Worm (Caenorhabditis elegans) whole organism, L2 larva: Measurements from ENCODE around the gene srw-19.
"Not testable (repeated sequence)": the region's sequence is repeated elsewhere in the genome, so short reads cannot be mapped to it uniquely, and the experiment has no call there.

ENCODE experiments used
- C34F6.9 ChIP-seq: fragments of 150-350 bp; optimal IDR thresholded peaks from 2 replicates; lab custom pipeline; 2014; ENCODE audit warnings: missing biosample characterization, missing genetic modification characterization
- F13H6.1 ChIP-seq: sonication (generic microtip); optimal IDR thresholded peaks from 2 replicates; lab custom pipeline; 2016; ENCODE audit warnings: missing genetic modification characterization, missing compliant biosample characterization
- R02D3.7 ChIP-seq: fragments of 150-350 bp; optimal IDR thresholded peaks from 2 replicates; lab custom pipeline; 2014; ENCODE audit warnings: missing biosample characterization, missing genetic modification characterization
- Y55F3AM.14 ChIP-seq: fragments of 200-800 bp; sonication (Bioruptor generic); optimal IDR thresholded peaks from 2 replicates; lab custom pipeline; 2018; ENCODE audit warnings: mild to moderate bottlenecking, missing genetic modification characterization, missing compliant biosample characterization
- ZK546.5 ChIP-seq: sonication (generic microtip); optimal IDR thresholded peaks from 2 replicates; lab custom pipeline; 2017; ENCODE audit warnings: missing biosample characterization, missing genetic modification characterization
- aly-2 ChIP-seq: fragments of 150-350 bp; optimal IDR thresholded peaks from 2 replicates; lab custom pipeline; 2014; ENCODE audit warnings: missing biosample characterization, missing genetic modification characterization
- ama-1 ChIP-seq: fragments of 150-350 bp; optimal IDR thresholded peaks from 2 replicates; lab custom pipeline; 2018; ENCODE audit warnings: inconsistent platforms
- crh-2 ChIP-seq: sonication (generic microtip); optimal IDR thresholded peaks from 2 replicates; lab custom pipeline; 2017; ENCODE audit warnings: missing biosample characterization, missing genetic modification characterization
- elt-1 ChIP-seq: fragments of 150-350 bp; optimal IDR thresholded peaks from 2 replicates; lab custom pipeline; 2014; ENCODE audit warnings: missing biosample characterization, missing genetic modification characterization
- elt-3 ChIP-seq: sonication (generic microtip); optimal IDR thresholded peaks from 2 replicates; lab custom pipeline; 2017; ENCODE audit warnings: missing biosample characterization, missing genetic modification characterization
- fos-1 ChIP-seq: fragments of 150-350 bp; optimal IDR thresholded peaks from 2 replicates; lab custom pipeline; 2014; ENCODE audit warnings: missing biosample characterization, missing genetic modification characterization
- gmeb-1 ChIP-seq: fragments of 150-350 bp; optimal IDR thresholded peaks from 2 replicates; lab custom pipeline; 2014; ENCODE audit warnings: missing biosample characterization, missing genetic modification characterization
- lin-11 ChIP-seq: fragments of 150-350 bp; sonication (generic microtip); optimal IDR thresholded peaks from 2 replicates; lab custom pipeline; 2014; ENCODE audit warnings: missing biosample characterization, missing genetic modification characterization, inconsistent platforms, mixed read lengths
- lin-39 ChIP-seq: fragments of 150-350 bp; optimal IDR thresholded peaks from 2 replicates; lab custom pipeline; 2014; ENCODE audit warnings: missing biosample characterization, missing genetic modification reagents, missing genetic modification characterization
- mab-5 ChIP-seq: fragments of 150-350 bp; optimal IDR thresholded peaks from 2 replicates; lab custom pipeline; 2014; ENCODE audit warnings: missing biosample characterization, missing genetic modification characterization
- mbf-1 ChIP-seq: sonication (generic microtip); optimal IDR thresholded peaks from 2 replicates; lab custom pipeline; 2017; ENCODE audit warnings: missing biosample characterization, missing genetic modification characterization
- nhr-10 ChIP-seq: sonication (generic microtip); optimal IDR thresholded peaks from 2 replicates; lab custom pipeline; 2017; ENCODE audit warnings: missing biosample characterization, missing genetic modification characterization
- nhr-12 ChIP-seq: fragments of 150-350 bp; optimal IDR thresholded peaks from 2 replicates; lab custom pipeline; 2014; ENCODE audit warnings: missing biosample characterization, missing genetic modification characterization
- nhr-129 ChIP-seq: fragments of 150-350 bp; optimal IDR thresholded peaks from 2 replicates; lab custom pipeline; 2014; ENCODE audit warnings: missing biosample characterization, missing genetic modification characterization
- nhr-21 ChIP-seq: fragments of 150-350 bp; optimal IDR thresholded peaks from 2 replicates; lab custom pipeline; 2014; ENCODE audit warnings: missing biosample characterization, missing genetic modification characterization
- nhr-25 ChIP-seq: fragments of 150-350 bp; sonication (generic microtip); optimal IDR thresholded peaks from 3 replicates; lab custom pipeline; 2014; ENCODE audit warnings: missing biosample characterization, missing genetic modification characterization
- nhr-6 ChIP-seq: fragments of 150-350 bp; optimal IDR thresholded peaks from 2 replicates; lab custom pipeline; 2014; ENCODE audit warnings: missing biosample characterization, missing genetic modification characterization
- nhr-77 ChIP-seq: fragments of 150-350 bp; optimal IDR thresholded peaks from 2 replicates; lab custom pipeline; 2014; ENCODE audit warnings: missing biosample characterization, missing genetic modification characterization
- peb-1 ChIP-seq: fragments of 150-350 bp; optimal IDR thresholded peaks from 2 replicates; lab custom pipeline; 2014; ENCODE audit warnings: missing biosample characterization, missing genetic modification characterization
- sem-4 ChIP-seq: fragments of 150-350 bp; optimal IDR thresholded peaks from 2 replicates; lab custom pipeline; 2014; ENCODE audit warnings: missing biosample characterization, missing genetic modification reagents, missing genetic modification characterization
- skn-1 ChIP-seq: sonication (generic microtip); optimal IDR thresholded peaks from 2 replicates; lab custom pipeline; 2017; ENCODE audit warnings: missing biosample characterization, missing genetic modification characterization
- sma-9 ChIP-seq, 2 experiments: fragments of 150-350 bp in 1 of 2; sonication (generic microtip) in 1 of 2; optimal IDR thresholded peaks; 2 replicates each; lab custom pipeline; 2014 to 2016; ENCODE audit warnings: missing genetic modification characterization in 2 of 2, mild to moderate bottlenecking in 1 of 2, missing biosample characterization in 1 of 2, missing compliant biosample characterization in 1 of 2, missing genetic modification reagents in 1 of 2, moderate library complexity in 1 of 2
- snpc-4 ChIP-seq: fragments of 150-350 bp; optimal IDR thresholded peaks from 2 replicates; lab custom pipeline; 2014; ENCODE audit warnings: missing biosample characterization, missing genetic modification characterization
- unc-39 ChIP-seq: fragments of 150-350 bp; optimal IDR thresholded peaks from 2 replicates; lab custom pipeline; 2014; ENCODE audit warnings: missing biosample characterization, missing genetic modification characterization
- unc-55 ChIP-seq: fragments of 150-350 bp; sonication (generic microtip); optimal IDR thresholded peaks from 3 replicates; lab custom pipeline; 2014; ENCODE audit warnings: missing biosample characterization, missing genetic modification reagents, missing genetic modification characterization
- unc-62 ChIP-seq: fragments of 150-350 bp; optimal IDR thresholded peaks from 2 replicates; lab custom pipeline; 2014; ENCODE audit warnings: missing biosample characterization, missing genetic modification reagents, missing genetic modification characterization
- zag-1 ChIP-seq: fragments of 150-350 bp; optimal IDR thresholded peaks from 2 replicates; lab custom pipeline; 2014; ENCODE audit warnings: missing biosample characterization, missing genetic modification characterization
- ztf-1 ChIP-seq: fragments of 200-800 bp; sonication (Bioruptor generic); conservative IDR thresholded peaks from 2 replicates; pipeline ENCODE4 v1.3.6; 2022; ENCODE audit warnings: missing genetic modification characterization, missing compliant biosample characterization
- ztf-11 ChIP-seq: sonication (generic microtip); optimal IDR thresholded peaks from 2 replicates; lab custom pipeline; 2017; ENCODE audit warnings: missing biosample characterization, missing genetic modification characterization
- ztf-4 ChIP-seq: fragments of 150-350 bp; optimal IDR thresholded peaks from 2 replicates; lab custom pipeline; 2014; ENCODE audit warnings: missing biosample characterization, missing genetic modification characterization

Gene srw-19

ce11 chrV:15250304-15250703 is 30.9 kb downstream of the srw-19 start, which contains the start of gene srd-28:
Gene srd-28, plus strand, starts transcription at chrV:15250604.
- TF ChIP-seq nhr-129 (tag; lab: Kevin White, UChicago); elt-3 (tag; lab: Kevin White, UChicago); ama-1 (lab: Kevin White, UChicago): not testable (repeated sequence)

- no peak for TF ChIP-seq F13H6.1
- TF ChIP-seq nhr-77 = no peak
- TF ChIP-seq unc-55 (GFP tag; lab: Kevin White, UChicago) = no peak
- no peak for TF ChIP-seq unc-62 (GFP tag; lab: Kevin White, UChicago)
- no peak for TF ChIP-seq ztf-4 (tag; lab: Kevin White, UChicago)
- TF ChIP-seq mbf-1 (tag; lab: Kevin White, UChicago) = no peak
- no peak for TF ChIP-seq R02D3.7 (tag; lab: Kevin White, UChicago)
- no peak for TF ChIP-seq crh-2 (tag; lab: Kevin White, UChicago)
- no peak for TF ChIP-seq nhr-12
- no peak for TF ChIP-seq nhr-25 (tag; lab: Kevin White, UChicago)
- TF ChIP-seq zag-1 = no peak
- TF ChIP-seq fos-1 (tag; lab: Kevin White, UChicago) = no peak
- no peak for TF ChIP-seq elt-3 (tag; lab: Kevin White, UChicago)
- TF ChIP-seq snpc-4 (tag; lab: Kevin White, UChicago) = no peak
- no peak for TF ChIP-seq ztf-11 (tag; lab: Kevin White, UChicago)
- TF ChIP-seq ztf-1 = no peak
- TF ChIP-seq unc-39 (tag; lab: Kevin White, UChicago) = no peak
- no peak for TF ChIP-seq ama-1 (lab: Kevin White, UChicago)
- no peak for TF ChIP-seq elt-1
- no peak for TF ChIP-seq sma-9 (GFP tag; optimal IDR thresholded peaks at IDR 0.05; lab: Kevin White, UChicago)
- TF ChIP-seq sma-9 (tag; optimal IDR thresholded peaks at IDR 0.05; lab: Kevin White, UChicago) = no peak
- TF ChIP-seq, all 48 proteins: peak for 0
Observed at ce11 chrV:15244456-15244855, 36.7 kb downstream of the srw-19 start, which contains the start of gene kin-30. Gene kin-30, plus strand, starts transcription at chrV:15244756.

ce11 chrV:15241259-15241658 is 39.9 kb downstream of the srw-19 start, which contains the start of gene chil-12:
Gene chil-12, plus strand, starts transcription at chrV:15241559.
- TF ChIP-seq crh-2 (tag; lab: Kevin White, UChicago) = no peak
- no peak for TF ChIP-seq ama-1 (lab: Kevin White, UChicago)
- TF ChIP-seq Y55F3AM.14 (GFP tag; lab: Kevin White, UChicago) = no peak
- TF ChIP-seq unc-39 (tag; lab: Kevin White, UChicago) = no peak
- TF ChIP-seq, all 48 proteins: peak for 0

- TF ChIP-seq mab-5 (tag; lab: Kevin White, UChicago) (no peak), aly-2 (tag; lab: Kevin White, UChicago) (no peak), nhr-21 (tag; lab: Kevin White, UChicago) (no peak), zag-1 (no peak), lin-11 (tag; lab: Kevin White, UChicago) (no peak), peb-1 (no peak), fos-1 (tag; lab: Kevin White, UChicago) (no peak), R02D3.7 (tag; lab: Kevin White, UChicago) (no peak), C34F6.9 (tag; lab: Kevin White, UChicago) (no peak), ztf-1 (no peak), unc-55 (GFP tag; lab: Kevin White, UChicago) (no peak), mbf-1 (tag; lab: Kevin White, UChicago) (no peak)
Observed at ce11 chrV:15240215-15240614, 41.0 kb downstream of the srw-19 start, which contains the start of gene srw-11. Gene srw-11, minus strand, starts transcription at chrV:15240315.

- TF ChIP-seq nhr-129 (tag; lab: Kevin White, UChicago) (no peak), gmeb-1 (tag; lab: Kevin White, UChicago) (no peak), skn-1 (tag; lab: Kevin White, UChicago) (no peak), nhr-6 (tag; lab: Kevin White, UChicago) (no peak), sma-9 (GFP tag; optimal IDR thresholded peaks at IDR 0.05; lab: Kevin White, UChicago) (no peak), sma-9 (tag; optimal IDR thresholded peaks at IDR 0.05; lab: Kevin White, UChicago) (no peak), Y55F3AM.14 (GFP tag; lab: Kevin White, UChicago) (no peak), ZK546.5 (tag; lab: Kevin White, UChicago) (no peak), nhr-10 (no peak), nhr-77 (no peak), sem-4 (tag; lab: Kevin White, UChicago) (no peak), F13H6.1 (no peak), C34F6.9 (tag; lab: Kevin White, UChicago) (no peak), elt-1 (no peak), R02D3.7 (tag; lab: Kevin White, UChicago) (no peak), aly-2 (tag; lab: Kevin White, UChicago) (no peak), lin-39 (no peak), zag-1 (no peak), nhr-12 (no peak), mab-5 (tag; lab: Kevin White, UChicago) (no peak), ztf-1 (no peak)
- TF ChIP-seq, all 48 proteins: peak for 0
Observed at ce11 chrV:15238552-15238951, 42.6 kb downstream of the srw-19 start, which contains the start of gene srw-12. Gene srw-12, minus strand, starts transcription at chrV:15238652.
